Worm (Caenorhabditis elegans): ENCODE data around the gene F40B5.2.
A peak's percentile ranks its signal among the peaks of the same experiment; 100 is the strongest.

Gene F40B5.2

ce11 chrX:8350984-8351383 is 16.7 kb upstream of the F40B5.2 start, which contains the start of gene npr-28:
Gene npr-28 (minus strand): TSS chrX:8351084.
- TF ChIP-seq flt-1 (GFP tag; IDR thresholded peaks at IDR 0.05) (no peak), T22C8.4 (GFP tag; IDR thresholded peaks at IDR 0.05) (no peak), ztf-23 (GFP tag; IDR thresholded peaks at IDR 0.05) (no peak), klf-2 (GFP tag; conservative IDR thresholded peaks at IDR 0.05) (no peak), cog-1 (tag; optimal IDR thresholded peaks at IDR 0.05) (no peak), ztf-29 (GFP tag; IDR thresholded peaks at IDR 0.05) (no peak), tab-1 (GFP tag; IDR thresholded peaks at IDR 0.05) (no peak), med-1 (GFP tag; optimal IDR thresholded peaks at IDR 0.05; ENCODE audit: insufficient read depth) (no peak), ref-1 (GFP tag; conservative IDR thresholded peaks at IDR 0.05) (no peak)

ce11 chrX:8354284-8354784 is 13.3 kb upstream of the F40B5.2 start:
- no peak for TF ChIP-seq klf-2 (GFP tag; conservative IDR thresholded peaks at IDR 0.05)
- TF ChIP-seq cog-1 (tag; optimal IDR thresholded peaks at IDR 0.05), result no peak
- no peak for TF ChIP-seq ref-1 (GFP tag; conservative IDR thresholded peaks at IDR 0.05)
- TF ChIP-seq ztf-29 (GFP tag; IDR thresholded peaks at IDR 0.05), result no peak

DNA sequence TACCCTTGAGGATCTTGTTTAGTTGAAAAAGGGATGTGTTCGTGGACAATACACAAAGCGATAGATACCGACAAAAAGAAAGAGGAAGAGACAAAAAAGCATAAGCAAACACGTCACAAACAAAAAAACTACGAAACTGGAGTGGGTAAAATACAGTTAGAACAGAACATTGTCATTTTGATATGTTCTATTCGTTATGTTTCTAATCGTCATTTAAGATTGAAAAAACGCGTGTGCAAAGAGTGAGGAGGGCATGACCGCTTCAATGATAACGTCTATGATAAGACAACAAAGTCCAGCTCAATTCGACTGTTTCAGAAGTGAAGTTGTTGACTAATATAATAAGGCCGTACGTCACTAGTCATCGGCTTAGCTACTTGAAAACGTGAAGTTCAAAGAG is 12.3 kb upstream of the F40B5.2 start:
- TF ChIP-seq cog-1 (tag; optimal IDR thresholded peaks at IDR 0.05) (no peak), ztf-29 (GFP tag; IDR thresholded peaks at IDR 0.05) (no peak), flt-1 (GFP tag; IDR thresholded peaks at IDR 0.05) (no peak), T22C8.4 (GFP tag; IDR thresholded peaks at IDR 0.05) (no peak), klf-2 (GFP tag; conservative IDR thresholded peaks at IDR 0.05) (no peak), ztf-23 (GFP tag; IDR thresholded peaks at IDR 0.05) (no peak), med-1 (GFP tag; optimal IDR thresholded peaks at IDR 0.05; ENCODE audit: insufficient read depth) (no peak), ref-1 (GFP tag; conservative IDR thresholded peaks at IDR 0.05) (no peak), tab-1 (GFP tag; IDR thresholded peaks at IDR 0.05) (no peak)

DNA sequence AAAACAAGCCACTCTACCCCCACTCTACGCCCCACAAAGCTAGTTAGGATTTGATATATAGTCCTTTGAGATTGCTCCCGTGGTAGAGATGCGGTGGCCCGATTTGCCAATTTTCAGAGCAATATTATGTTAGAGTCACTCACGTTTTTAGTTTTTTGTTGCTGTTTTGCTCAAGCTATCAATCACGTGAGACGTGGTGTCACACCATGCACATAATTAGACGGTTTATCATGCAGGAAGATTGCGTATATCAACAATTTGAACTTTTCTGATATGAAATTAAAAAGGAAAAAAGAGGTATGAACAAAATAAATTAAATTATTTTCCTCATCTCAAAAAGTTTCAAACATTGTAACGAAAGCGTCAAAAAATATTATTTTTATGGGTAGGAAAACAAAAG is 11.3 kb upstream of the F40B5.2 start:
- TF ChIP-seq med-1 (GFP tag; optimal IDR thresholded peaks at IDR 0.05; ENCODE audit: insufficient read depth) (no peak), flt-1 (GFP tag; IDR thresholded peaks at IDR 0.05) (no peak), ztf-29 (GFP tag; IDR thresholded peaks at IDR 0.05) (no peak), tab-1 (GFP tag; IDR thresholded peaks at IDR 0.05) (no peak), klf-2 (GFP tag; conservative IDR thresholded peaks at IDR 0.05) (no peak), T22C8.4 (GFP tag; IDR thresholded peaks at IDR 0.05) (no peak), cog-1 (tag; optimal IDR thresholded peaks at IDR 0.05) (no peak), ref-1 (GFP tag; conservative IDR thresholded peaks at IDR 0.05) (no peak), ztf-23 (GFP tag; IDR thresholded peaks at IDR 0.05) (no peak)

- TF ChIP-seq cog-1 (tag; optimal IDR thresholded peaks at IDR 0.05) (no peak), tab-1 (GFP tag; IDR thresholded peaks at IDR 0.05) (no peak), ztf-23 (GFP tag; IDR thresholded peaks at IDR 0.05) (no peak), ref-1 (GFP tag; conservative IDR thresholded peaks at IDR 0.05) (no peak), T22C8.4 (GFP tag; IDR thresholded peaks at IDR 0.05) (no peak)
These were observed 5.3 kb upstream of the F40B5.2 start for ce11 chrX:8362379-8362778.

DNA sequence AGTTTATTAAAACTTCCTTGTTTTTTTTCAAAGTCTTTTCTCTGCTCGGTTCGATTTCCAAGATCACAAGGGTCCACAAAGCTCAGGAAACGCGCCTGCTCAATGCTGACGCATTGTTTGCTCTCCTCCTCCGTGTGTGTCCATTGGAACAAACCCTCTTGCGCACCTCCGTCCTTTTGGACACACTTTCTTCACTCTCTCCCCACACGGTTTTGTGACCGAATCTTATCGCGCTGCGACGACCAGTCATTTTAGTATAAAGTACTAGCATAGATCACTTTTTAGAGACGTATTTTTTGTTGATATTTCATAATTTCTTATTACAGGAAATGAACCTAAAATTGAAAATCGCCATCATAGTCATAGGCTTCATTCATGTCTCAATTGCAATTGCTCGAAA is 557 bp downstream of the F40B5.2 start:
- TF ChIP-seq tab-1 (GFP tag; IDR thresholded peaks at IDR 0.05) (no peak), cog-1 (tag; optimal IDR thresholded peaks at IDR 0.05) (peak; percentile 52)

DNA sequence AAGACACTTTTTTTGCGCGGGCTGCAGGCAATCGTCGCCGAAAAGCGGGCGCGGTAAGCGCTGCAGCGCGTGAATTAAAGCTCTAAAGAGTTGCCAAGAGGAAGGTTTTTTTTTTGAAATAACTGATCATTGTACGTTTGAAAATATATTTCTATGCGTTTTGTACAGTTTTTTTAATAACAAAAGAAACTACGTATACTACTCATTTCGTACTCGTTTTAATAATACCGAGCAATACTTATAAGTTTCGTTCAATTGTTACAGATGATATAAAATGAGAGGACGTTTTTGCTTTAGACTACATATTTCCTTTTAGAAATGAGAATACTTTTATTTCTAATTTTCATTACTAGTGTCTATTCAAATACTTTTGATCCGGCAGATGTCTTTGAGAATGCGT is 4.3 kb downstream of the F40B5.2 start, which contains the start of gene nep-15:
Gene nep-15, plus strand, starts transcription at position 301 of the 400 bp plus-strand sequence.
- TF ChIP-seq cog-1 (tag; optimal IDR thresholded peaks at IDR 0.05) (no peak), ref-1 (GFP tag; conservative IDR thresholded peaks at IDR 0.05) (no peak), med-1 (GFP tag; optimal IDR thresholded peaks at IDR 0.05; ENCODE audit: insufficient read depth) (no peak), flt-1 (GFP tag; IDR thresholded peaks at IDR 0.05) (no peak), klf-2 (GFP tag; conservative IDR thresholded peaks at IDR 0.05) (no peak), ztf-23 (GFP tag; IDR thresholded peaks at IDR 0.05) (no peak), tab-1 (GFP tag; IDR thresholded peaks at IDR 0.05) (no peak), T22C8.4 (GFP tag; IDR thresholded peaks at IDR 0.05) (no peak), ztf-29 (GFP tag; IDR thresholded peaks at IDR 0.05) (no peak)

ce11 chrX:8378312-8378711 is 10.7 kb downstream of the F40B5.2 start, which contains the start of gene tbc-18:
Gene tbc-18 (plus strand): TSS chrX:8378557.
- TF ChIP-seq flt-1 (GFP tag; IDR thresholded peaks at IDR 0.05) (no peak), med-1 (GFP tag; optimal IDR thresholded peaks at IDR 0.05; ENCODE audit: insufficient read depth) (no peak), cog-1 (tag; optimal IDR thresholded peaks at IDR 0.05) (no peak), klf-2 (GFP tag; conservative IDR thresholded peaks at IDR 0.05) (no peak), T22C8.4 (GFP tag; IDR thresholded peaks at IDR 0.05) (no peak), ztf-23 (GFP tag; IDR thresholded peaks at IDR 0.05) (no peak), tab-1 (GFP tag; IDR thresholded peaks at IDR 0.05) (no peak), ref-1 (GFP tag; conservative IDR thresholded peaks at IDR 0.05) (no peak), ztf-29 (GFP tag; IDR thresholded peaks at IDR 0.05) (no peak)

- TF ChIP-seq med-1 (GFP tag; optimal IDR thresholded peaks at IDR 0.05; ENCODE audit: insufficient read depth) (no peak), flt-1 (GFP tag; IDR thresholded peaks at IDR 0.05) (no peak; the same call in 1 of the 2 replicates), ztf-23 (GFP tag; IDR thresholded peaks at IDR 0.05) (0 out of 2 replicates have a peak, but pooled peaks have one; percentile 50)
These were observed 14.0 kb downstream of the F40B5.2 start for ce11 chrX:8381651-8382050.

- no peak for TF ChIP-seq tab-1 (GFP tag; IDR thresholded peaks at IDR 0.05)
- no peak for TF ChIP-seq T22C8.4 (GFP tag; IDR thresholded peaks at IDR 0.05)
- TF ChIP-seq med-1 (GFP tag; optimal IDR thresholded peaks at IDR 0.05; ENCODE audit: insufficient read depth), result no peak
- TF ChIP-seq ref-1 (GFP tag; conservative IDR thresholded peaks at IDR 0.05), result no peak
- no peak for TF ChIP-seq ztf-29 (GFP tag; IDR thresholded peaks at IDR 0.05)
- no peak for TF ChIP-seq cog-1 (tag; optimal IDR thresholded peaks at IDR 0.05)
These were observed 17.1 kb downstream of the F40B5.2 start, which contains the start of gene F41D9.2 for ce11 chrX:8384642-8385181. Gene F41D9.2 (minus strand): TSS chrX:8384945.
